Worm (Caenorhabditis elegans) whole organism, L1 larva: ENCODE measurements around the gene pgp-5.

Experiments used
- ama-1 ChIP-seq: fragments of 150-350 bp; optimal IDR thresholded peaks from 2 replicates; lab custom pipeline; 2014
- ces-1 ChIP-seq: fragments of 150-350 bp; optimal IDR thresholded peaks from 2 replicates; lab custom pipeline; 2014; ENCODE audit warnings: missing biosample characterization, missing genetic modification reagents, missing genetic modification characterization
- dpl-1 ChIP-seq, 3 experiments: fragments of 150-350 bp in 2 of 3; sonication (generic microtip) in 1 of 3; optimal IDR thresholded peaks; 2 replicates each; lab custom pipeline; 2014 to 2017; ENCODE audit warnings: missing biosample characterization in 3 of 3, missing genetic modification characterization in 3 of 3, missing genetic modification reagents in 3 of 3
- mdl-1 ChIP-seq, 2 experiments: fragments of 150-350 bp; optimal IDR thresholded peaks; 2 replicates each; lab custom pipeline; 2014 to 2017; ENCODE audit warnings: missing biosample characterization in 2 of 2, missing genetic modification characterization in 2 of 2, inconsistent platforms in 1 of 2
- pqm-1 ChIP-seq: sonication (generic microtip); optimal IDR thresholded peaks from 3 replicates; lab custom pipeline; 2017; ENCODE audit warnings: missing biosample characterization, missing genetic modification characterization

ce11 chrX:10903416-10903815 is 44.3 kb upstream of the pgp-5 start:
- TF ChIP-seq pqm-1 (no peak), ces-1 (no peak), dpl-1 (GFP tag; optimal IDR thresholded peaks at IDR 0.05; lab: Kevin White, UChicago) (no peak), ama-1 (no peak), mdl-1 (tag; optimal IDR thresholded peaks at IDR 0.05; lab: Kevin White, UChicago) (no peak)
